Worm (Caenorhabditis elegans) whole organism, L1 larva: ENCODE results near the gene mtss-1.

Experiments used
- C04F5.9 ChIP-seq: sonication (generic microtip); optimal IDR thresholded peaks from 2 replicates; lab custom pipeline; 2016; ENCODE audit warnings: missing genetic modification characterization, missing compliant biosample characterization
- C16A3.4 ChIP-seq: fragments of 150-350 bp; optimal IDR thresholded peaks from 2 replicates; lab custom pipeline; 2014; ENCODE audit warnings: missing biosample characterization, missing genetic modification characterization
- C34B4.2 ChIP-seq: sonication (generic microtip); optimal IDR thresholded peaks from 2 replicates; lab custom pipeline; 2017; ENCODE audit warnings: mild to moderate bottlenecking, missing genetic modification characterization, missing compliant biosample characterization
- aha-1 ChIP-seq: fragments of 150-350 bp; optimal IDR thresholded peaks from 2 replicates; lab custom pipeline; 2014; ENCODE audit warnings: missing biosample characterization, missing genetic modification characterization
- ama-1 ChIP-seq: fragments of 150-350 bp; optimal IDR thresholded peaks from 2 replicates; lab custom pipeline; 2014
- ceh-8 ChIP-seq: fragments of 200-800 bp; sonication (Bioruptor generic); optimal IDR thresholded peaks from 2 replicates; lab custom pipeline; 2018; ENCODE audit warnings: mild to moderate bottlenecking, missing genetic modification characterization, moderate library complexity, missing compliant biosample characterization
- ceh-82 ChIP-seq, 3 experiments: fragments of 150-350 bp in 1 of 3; sonication (generic microtip) in 2 of 3; optimal IDR thresholded peaks; 2 replicates each; lab custom pipeline; 2014 to 2017; ENCODE audit warnings: missing biosample characterization in 3 of 3, missing genetic modification characterization in 3 of 3
- ceh-88 ChIP-seq: fragments of 200-800 bp; sonication (Bioruptor generic); IDR thresholded peaks from 2 replicates; pipeline ENCODE4 v1.3.6; 2022; ENCODE audit warnings: missing genetic modification characterization, missing compliant biosample characterization
- ces-1 ChIP-seq: fragments of 150-350 bp; optimal IDR thresholded peaks from 2 replicates; lab custom pipeline; 2014; ENCODE audit warnings: missing biosample characterization, missing genetic modification reagents, missing genetic modification characterization
- egl-13 ChIP-seq: sonication (generic microtip); optimal IDR thresholded peaks from 2 replicates; lab custom pipeline; 2016; ENCODE audit warnings: missing genotype, missing genetic modification reagents, missing genetic modification characterization, missing compliant biosample characterization
- egl-27 ChIP-seq, 2 experiments: fragments of 150-350 bp in 1 of 2; sonication (generic microtip); optimal IDR thresholded peaks; 3 replicates each; lab custom pipeline; 2017 to 2018; ENCODE audit warnings: missing biosample characterization in 2 of 2, missing genetic modification characterization in 2 of 2, missing genetic modification reagents in 2 of 2
- elt-2 ChIP-seq: sonication (generic microtip); optimal IDR thresholded peaks from 2 replicates; lab custom pipeline; 2016; ENCODE audit warnings: missing genetic modification characterization, mild to moderate bottlenecking, inconsistent platforms, missing compliant biosample characterization, missing genetic modification reagents
- fkh-10 ChIP-seq: sonication (generic microtip); optimal IDR thresholded peaks from 2 replicates; lab custom pipeline; 2017; ENCODE audit warnings: missing biosample characterization, missing genetic modification reagents, missing genetic modification characterization
- fos-1 ChIP-seq: fragments of 150-350 bp; optimal IDR thresholded peaks from 2 replicates; lab custom pipeline; 2014; ENCODE audit warnings: missing biosample characterization, missing genetic modification characterization
- grh-1 ChIP-seq: fragments of 200-800 bp; sonication (Bioruptor generic); IDR thresholded peaks from 2 replicates; pipeline ENCODE4 v1.3.6; 2022; ENCODE audit warnings: missing genetic modification reagents, missing genetic modification characterization, missing compliant biosample characterization
- hlh-17 ChIP-seq: fragments of 200-800 bp; sonication (Bioruptor generic); optimal IDR thresholded peaks from 2 replicates; lab custom pipeline; 2018; ENCODE audit warnings: missing genetic modification characterization, mild to moderate bottlenecking, missing compliant biosample characterization, moderate library complexity, borderline replicate concordance
- hlh-4 ChIP-seq: sonication (generic microtip); optimal IDR thresholded peaks from 2 replicates; lab custom pipeline; 2016; ENCODE audit warnings: mild to moderate bottlenecking, missing genetic modification characterization, missing compliant biosample characterization
- hpl-2 ChIP-seq: fragments of 150-350 bp; optimal IDR thresholded peaks from 2 replicates; lab custom pipeline; 2014; ENCODE audit warnings: missing biosample characterization, missing genetic modification reagents, missing genetic modification characterization
- irx-1 ChIP-seq: sonication (generic microtip); optimal IDR thresholded peaks from 2 replicates; lab custom pipeline; 2016; ENCODE audit warnings: missing genetic modification characterization, missing compliant biosample characterization
- isw-1 ChIP-seq: fragments of 200-800 bp; sonication (Bioruptor generic); IDR thresholded peaks from 2 replicates; pipeline ENCODE4 v1.3.6; 2022; ENCODE audit warnings: missing genetic modification characterization, missing compliant biosample characterization
- jun-1 ChIP-seq: fragments of 150-350 bp; optimal IDR thresholded peaks from 2 replicates; lab custom pipeline; 2014; ENCODE audit warnings: missing biosample characterization, missing genetic modification reagents, missing genetic modification characterization
- lin-13 ChIP-seq: fragments of 150-350 bp; optimal IDR thresholded peaks from 2 replicates; lab custom pipeline; 2014; ENCODE audit warnings: missing biosample characterization, missing genetic modification reagents, missing genetic modification characterization
- lin-14 ChIP-seq: fragments of 200-800 bp; sonication (Bioruptor generic); optimal IDR thresholded peaks from 2 replicates; lab custom pipeline; 2018; ENCODE audit warnings: mild to moderate bottlenecking, missing genetic modification characterization, moderate library complexity, missing compliant biosample characterization
- lin-15B ChIP-seq: fragments of 150-350 bp; sonication (generic microtip); optimal IDR thresholded peaks from 3 replicates; lab custom pipeline; 2014; ENCODE audit warnings: missing biosample characterization, missing genetic modification characterization
- lin-35 ChIP-seq, 2 experiments: fragments of 150-350 bp; optimal IDR thresholded peaks; 2 replicates each; lab custom pipeline; 2014; ENCODE audit warnings: missing biosample characterization in 2 of 2, missing genetic modification characterization in 2 of 2, missing genetic modification reagents in 2 of 2
- lsy-2 ChIP-seq, 2 experiments: fragments of 150-350 bp; optimal IDR thresholded peaks; 2 replicates each; lab custom pipeline; 2014; ENCODE audit warnings: missing biosample characterization in 2 of 2, missing genetic modification characterization in 2 of 2
- mab-9 ChIP-seq: fragments of 200-800 bp; sonication (Bioruptor generic); IDR thresholded peaks from 2 replicates; pipeline ENCODE4 v1.3.6; 2022; ENCODE audit warnings: missing genetic modification reagents, missing genetic modification characterization, missing compliant biosample characterization
- mef-2 ChIP-seq: fragments of 150-350 bp; optimal IDR thresholded peaks from 2 replicates; lab custom pipeline; 2014; ENCODE audit warnings: missing biosample characterization, missing genetic modification characterization
- mep-1 ChIP-seq: fragments of 150-350 bp; optimal IDR thresholded peaks from 2 replicates; lab custom pipeline; 2014; ENCODE audit warnings: missing biosample characterization, missing genetic modification characterization
- nhr-19 ChIP-seq: fragments of 200-800 bp; sonication (Bioruptor generic); conservative IDR thresholded peaks from 2 replicates; pipeline ENCODE4 v1.3.6; 2022; ENCODE audit warnings: missing genetic modification characterization, missing compliant biosample characterization
- nhr-20 ChIP-seq: sonication (generic microtip); optimal IDR thresholded peaks from 2 replicates; lab custom pipeline; 2016; ENCODE audit warnings: mild to moderate bottlenecking, missing genetic modification characterization, missing compliant biosample characterization
- nhr-237 ChIP-seq: fragments of 150-350 bp; optimal IDR thresholded peaks from 2 replicates; lab custom pipeline; 2014; ENCODE audit warnings: missing biosample characterization, missing genetic modification characterization
- nhr-76 ChIP-seq: sonication (generic microtip); optimal IDR thresholded peaks from 2 replicates; lab custom pipeline; 2017; ENCODE audit warnings: missing biosample characterization, missing genetic modification characterization
- nhr-77 ChIP-seq: fragments of 150-350 bp; optimal IDR thresholded peaks from 2 replicates; lab custom pipeline; 2014; ENCODE audit warnings: missing biosample characterization, missing genetic modification characterization
- nhr-84 ChIP-seq: sonication (generic microtip); optimal IDR thresholded peaks from 2 replicates; lab custom pipeline; 2017; ENCODE audit warnings: missing biosample characterization, missing genetic modification characterization
- nhr-85 ChIP-seq: sonication (generic microtip); peaks from one replicate; lab custom pipeline; 2016; ENCODE audit warnings: missing genetic modification characterization, inconsistent platforms, missing compliant biosample characterization
- pqm-1 ChIP-seq: sonication (generic microtip); optimal IDR thresholded peaks from 3 replicates; lab custom pipeline; 2017; ENCODE audit warnings: missing biosample characterization, missing genetic modification characterization
- sox-4 ChIP-seq: sonication (generic microtip); optimal IDR thresholded peaks from 2 replicates; lab custom pipeline; 2016; ENCODE audit warnings: missing genetic modification characterization, missing compliant biosample characterization
- sptf-1 ChIP-seq: fragments of 150-350 bp; optimal IDR thresholded peaks from 2 replicates; lab custom pipeline; 2014; ENCODE audit warnings: missing biosample characterization, missing genetic modification characterization
- swsn-7 ChIP-seq: sonication (generic microtip); optimal IDR thresholded peaks from 2 replicates; lab custom pipeline; 2016; ENCODE audit warnings: missing genetic modification characterization, missing compliant biosample characterization
- unc-130 ChIP-seq: fragments of 150-350 bp; optimal IDR thresholded peaks from 2 replicates; lab custom pipeline; 2017; ENCODE audit warnings: missing biosample characterization, missing genetic modification characterization, inconsistent platforms
- unc-30 ChIP-seq: sonication (generic microtip); optimal IDR thresholded peaks from 2 replicates; lab custom pipeline; 2017; ENCODE audit warnings: missing biosample characterization, missing genetic modification characterization
- unc-98 ChIP-seq: fragments of 200-800 bp; sonication (Bioruptor generic); IDR thresholded peaks from 2 replicates; pipeline ENCODE4 v1.3.6; 2022; ENCODE audit warnings: missing genetic modification characterization, missing compliant biosample characterization
- vab-15 ChIP-seq: sonication (generic microtip); optimal IDR thresholded peaks from 2 replicates; lab custom pipeline; 2017; ENCODE audit warnings: missing genotype, mild to moderate bottlenecking, missing genetic modification characterization, missing compliant biosample characterization
- zag-1 ChIP-seq: fragments of 150-350 bp; optimal IDR thresholded peaks from 2 replicates; lab custom pipeline; 2014; ENCODE audit warnings: missing biosample characterization, missing genetic modification characterization

mtss-1 gene

DNA sequence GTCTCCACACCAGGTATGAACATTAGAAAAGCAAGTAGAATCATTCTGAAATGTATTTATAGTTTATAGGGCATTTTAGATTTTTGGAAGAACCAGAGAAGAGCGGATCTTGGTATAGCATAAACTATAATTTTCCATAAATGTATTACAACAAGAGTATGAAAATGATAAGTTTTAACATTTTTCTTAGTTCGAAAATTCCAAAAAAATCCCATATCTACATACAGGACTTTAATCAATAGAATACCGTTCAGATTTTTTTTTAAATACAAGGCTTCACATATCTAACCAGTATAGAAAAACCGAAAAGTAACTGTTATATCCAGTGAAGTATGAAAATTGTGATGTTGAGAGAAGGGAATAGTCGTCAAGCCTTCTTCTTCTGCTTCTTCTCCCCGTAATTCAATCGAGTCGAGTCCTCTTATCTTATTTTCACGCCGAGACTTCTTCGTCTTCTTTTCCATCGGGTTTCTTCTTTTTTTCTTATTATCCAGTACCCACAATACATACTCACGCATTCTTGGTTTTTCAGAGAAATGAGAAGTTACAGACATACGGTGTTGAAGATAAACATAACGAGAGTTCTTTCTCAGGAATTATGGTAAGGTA lies 24.2 kb upstream of the mtss-1 start, which contains the start of gene ZK370.6:
Gene ZK370.6 (minus strand): TSS at position 51 of the 609 bp plus-strand sequence.
- TF ChIP-seq nhr-85 (no peak), lin-14 (peak; percentile 16), C16A3.4 (no peak)

DNA sequence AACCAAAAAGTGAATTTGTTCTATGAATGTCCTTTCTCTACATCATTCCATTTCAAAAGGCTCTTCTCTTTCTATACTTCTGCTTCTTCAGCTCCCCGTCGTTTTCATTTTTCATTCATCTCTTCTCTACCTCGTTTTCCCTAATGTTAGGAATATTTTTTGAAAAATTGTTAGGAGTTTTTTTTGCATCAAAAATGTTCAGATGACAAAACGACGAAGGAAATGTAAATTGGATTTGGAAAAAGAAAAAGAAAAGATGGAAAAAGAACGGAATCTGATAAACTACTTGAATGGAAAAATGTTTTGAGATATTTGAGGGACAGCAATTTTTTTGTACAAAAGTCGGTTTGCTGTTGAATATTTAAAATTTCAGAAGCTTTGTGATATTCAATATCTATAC lies 23.3 kb upstream of the mtss-1 start:
- TF ChIP-seq lin-14 (peak; percentile 1), swsn-7 (no peak)

DNA sequence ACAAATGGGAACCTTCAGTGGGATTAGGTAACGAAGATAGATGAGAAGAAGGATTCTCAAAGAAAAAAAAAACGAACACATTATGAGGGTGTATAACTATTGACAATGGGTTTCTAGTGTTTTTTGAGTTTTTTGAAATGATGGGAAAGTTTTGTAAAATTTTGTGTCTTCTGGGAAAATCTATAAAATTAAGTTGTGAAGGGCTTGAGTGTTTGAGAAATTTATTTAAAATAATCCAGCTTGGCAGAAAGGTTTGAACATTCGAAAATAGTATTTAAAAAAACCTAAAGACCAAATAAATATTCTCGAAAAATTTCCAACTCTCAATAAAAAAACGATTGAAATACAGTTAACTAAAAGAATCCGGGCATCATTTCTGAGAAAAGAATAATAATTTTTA lies 22.9 kb upstream of the mtss-1 start:
- no peak for TF ChIP-seq mef-2 (tag; lab: Kevin White, UChicago)
- TF ChIP-seq ceh-8 (GFP tag; lab: Kevin White, UChicago), result no peak
- TF ChIP-seq ceh-88 (GFP tag; lab: Robert Waterston, UW), result no peak
- no peak for TF ChIP-seq zag-1 (tag; lab: Kevin White, UChicago)
- no peak for TF ChIP-seq egl-13 (tag; lab: Kevin White, UChicago)
- TF ChIP-seq sox-4 (tag; lab: Kevin White, UChicago), result no peak

DNA sequence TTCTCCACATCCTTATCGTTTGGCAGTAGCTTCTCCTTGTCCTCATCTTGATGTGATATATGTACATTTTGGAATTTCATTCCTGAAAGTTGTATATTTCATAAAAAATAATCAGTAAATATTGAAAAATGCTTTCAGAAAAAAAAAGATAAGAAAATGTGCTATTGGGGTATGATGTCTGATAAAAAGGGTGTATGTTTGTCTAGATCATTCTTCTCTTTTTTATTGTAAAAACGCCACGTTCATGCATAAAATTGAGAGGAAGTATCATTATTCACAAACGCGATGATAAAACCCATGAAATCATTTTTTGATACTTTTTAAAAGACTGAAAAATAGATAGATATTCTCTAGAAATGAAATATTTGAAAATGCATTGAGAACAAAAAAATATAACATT lies 19.5 kb upstream of the mtss-1 start:
- TF ChIP-seq elt-2 (peak; percentile 85), lin-14 (peak; percentile 18), lsy-2 (tag; optimal IDR thresholded peaks at IDR 0.05; lab: Kevin White, UChicago) (no peak), lin-13 (GFP tag; lab: Kevin White, UChicago) (no peak), jun-1 (peak; percentile 28), pqm-1 (tag; lab: Kevin White, UChicago) (peak; percentile 68), ceh-88 (GFP tag; lab: Robert Waterston, UW) (no peak), hlh-17 (no peak), sptf-1 (tag; lab: Kevin White, UChicago) (no peak), C16A3.4 (no peak), lin-15B (tag; lab: Kevin White, UChicago) (no peak), nhr-85 (no peak)

DNA sequence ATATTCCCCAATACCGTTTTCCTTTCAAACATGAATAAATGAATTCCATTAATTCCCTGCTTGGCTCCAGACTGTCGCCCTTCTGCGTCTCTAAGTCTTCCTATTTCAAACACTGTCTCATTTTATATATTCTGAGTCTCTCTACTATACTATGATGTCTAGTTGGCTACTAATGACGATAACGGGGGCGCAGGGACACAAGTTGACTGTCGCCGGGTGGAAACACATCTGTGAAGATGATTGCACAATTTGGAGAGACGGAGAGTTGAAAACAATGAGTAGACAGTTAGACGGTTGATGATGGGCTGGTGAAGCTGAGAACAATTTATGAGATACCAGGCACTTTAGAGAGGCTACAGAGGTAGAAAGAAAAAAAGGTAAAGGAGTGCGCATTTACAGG lies 18.6 kb upstream of the mtss-1 start, which contains the start of gene sma-2:
Gene sma-2 (plus strand): TSS at position 194 of the 400 bp plus-strand sequence.
- TF ChIP-seq nhr-20 (tag; lab: Kevin White, UChicago) (peak; percentile 85), ama-1 (lab: Kevin White, UChicago) (no peak), nhr-237 (no peak), unc-130 (tag; lab: Kevin White, UChicago) (peak; percentile 45), mep-1 (tag; lab: Kevin White, UChicago) (peak; percentile 66), fkh-10 (GFP tag; lab: Kevin White, UChicago) (no peak), hlh-17 (no peak), unc-98 (GFP tag; lab: Robert Waterston, UW) (no peak), egl-27 (tag; optimal IDR thresholded peaks at IDR 0.05; lab: Kevin White, UChicago) (no peak), grh-1 (0 out of 2 replicates have a peak, but pooled peaks have one; percentile 32), sox-4 (tag; lab: Kevin White, UChicago) (no peak), nhr-19 (peak; percentile 48), nhr-76 (tag; lab: Kevin White, UChicago) (no peak), vab-15 (tag; lab: Kevin White, UChicago) (no peak), nhr-85 (peak; percentile 80), ceh-82 (tag; optimal IDR thresholded peaks at IDR 0.05; lab: Kevin White, UChicago) (peak in 1 of 3 experiments; percentile 43), aha-1 (no peak), lsy-2 (tag; optimal IDR thresholded peaks at IDR 0.05; lab: Kevin White, UChicago) (peak; percentile 18 to 73), fos-1 (tag; lab: Kevin White, UChicago) (no peak), C04F5.9 (tag; lab: Kevin White, UChicago) (no peak), nhr-77 (tag; lab: Kevin White, UChicago) (peak; percentile 53), hpl-2 (peak; percentile 53), jun-1 (peak; percentile 34), hlh-4 (no peak), lin-35 (GFP tag; optimal IDR thresholded peaks at IDR 0.05; lab: Kevin White, UChicago) (peak; percentile 27 to 78), isw-1 (no peak), mab-9 (no peak), ces-1 (no peak), lin-14 (peak; percentile 81), unc-30 (tag; lab: Kevin White, UChicago) (no peak), nhr-84 (no peak), ceh-8 (GFP tag; lab: Kevin White, UChicago) (no peak), irx-1 (tag; lab: Kevin White, UChicago) (peak; percentile 10), swsn-7 (peak; percentile 44), C34B4.2 (tag; lab: Kevin White, UChicago) (no peak)
